Fruit fly (Drosophila melanogaster) whole organism: ENCODE measurements around the gene Vps39.

Source experiments
- Dll ChIP-seq: fragments of >200 bp; optimal IDR thresholded peaks from 2 replicates; lab custom pipeline; 2017
- EcR ChIP-seq, 2 experiments: fragments of >200 bp; optimal IDR thresholded peaks; 2 replicates each; lab custom pipeline; 2017; ENCODE audit warnings: missing biosample characterization in 2 of 2, missing genetic modification characterization in 2 of 2, missing genetic modification reagents in 2 of 2
- pan ChIP-seq: fragments of >200 bp; optimal IDR thresholded peaks from 2 replicates; lab custom pipeline; 2017
- psq ChIP-seq: fragments of >200 bp; optimal IDR thresholded peaks from 2 replicates; lab custom pipeline; 2017
- usp ChIP-seq: fragments of >200 bp; optimal IDR thresholded peaks from 2 replicates; lab custom pipeline; 2017; ENCODE audit warnings: missing biosample characterization, missing genetic modification characterization, mixed read lengths

DNA sequence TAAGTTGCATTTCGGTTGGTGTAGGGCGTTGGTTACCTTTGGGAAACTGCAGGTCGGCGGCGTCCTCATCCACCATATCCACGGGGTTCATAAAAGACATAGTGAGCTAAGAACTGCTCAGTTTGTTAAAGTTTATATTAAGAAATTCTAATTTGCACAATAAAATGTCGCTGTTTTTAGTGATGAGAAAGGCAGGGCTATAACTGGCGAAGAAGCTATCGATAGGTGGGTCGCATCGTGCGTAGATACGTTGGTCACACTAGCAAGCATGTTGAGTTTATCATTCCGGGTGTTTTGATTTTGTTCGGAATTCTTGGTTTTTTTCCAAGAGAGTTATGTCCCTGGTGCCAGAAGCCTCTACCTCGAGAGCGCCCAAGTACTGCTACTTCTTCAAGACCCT lies 19.0 kb downstream of the Vps39 start, which contains the start of the genes Ada2a, Polr2D, Tgs1 and moi:
- TF ChIP-seq usp = no peak
- no peak for TF ChIP-seq EcR (GFP tag; optimal IDR thresholded peaks at IDR 0.05; lab: Kevin White, UChicago)
- TF ChIP-seq pan = no peak
- no peak for TF ChIP-seq psq
- no peak for TF ChIP-seq Dll
